Fruit fly (Drosophila melanogaster) whole organism, prepupa: Measurements from ENCODE around the gene Obp99b.

Experiments
- Blimp-1 ChIP-seq: fragments of 200-800 bp; sonication (Bioruptor generic); optimal IDR thresholded peaks from 3 replicates; lab custom pipeline; 2017; ENCODE audit warnings: missing biosample characterization, missing genetic modification characterization, mild to moderate bottlenecking, moderate library complexity, missing genetic modification reagents
- CG10631 ChIP-seq: fragments of 200-800 bp; sonication (Bioruptor generic); optimal IDR thresholded peaks from 2 replicates; lab custom pipeline; 2016; ENCODE audit warnings: missing biosample characterization, missing genetic modification characterization
- CG11294 ChIP-seq: fragments of 200-800 bp; sonication (Bioruptor generic); IDR thresholded peaks from 2 replicates; pipeline ENCODE4 v1.3.6; 2022; ENCODE audit warnings: missing biosample characterization, missing genetic modification characterization
- CG11762 ChIP-seq: fragments of 200-800 bp; sonication (Bioruptor generic); optimal IDR thresholded peaks from 3 replicates; lab custom pipeline; 2016; ENCODE audit warnings: missing biosample characterization, missing genetic modification characterization; ENCODE audit not compliant: insufficient read depth
- CG11902 ChIP-seq: fragments of 200-800 bp; sonication (Bioruptor generic); optimal IDR thresholded peaks from 3 replicates; lab custom pipeline; 2016; ENCODE audit warnings: missing biosample characterization, missing genetic modification characterization
- CG1621 ChIP-seq: fragments of 200-800 bp; sonication (Bioruptor generic); optimal IDR thresholded peaks from 3 replicates; lab custom pipeline; 2018; ENCODE audit warnings: missing biosample characterization, mild to moderate bottlenecking, missing genetic modification characterization
- CG3032 ChIP-seq: fragments of 200-800 bp; optimal IDR thresholded peaks from 2 replicates; lab custom pipeline; 2019; ENCODE audit warnings: missing biosample characterization, mild to moderate bottlenecking, missing genetic modification characterization, moderate library complexity
- CG31627 ChIP-seq: fragments of 200-800 bp; sonication (Bioruptor generic); optimal IDR thresholded peaks from 3 replicates; lab custom pipeline; 2016; ENCODE audit warnings: missing biosample characterization, missing genetic modification characterization
- CG32006 ChIP-seq: fragments of 200-800 bp; sonication (Bioruptor generic); optimal IDR thresholded peaks from 3 replicates; lab custom pipeline; 2017; ENCODE audit warnings: missing biosample characterization, mild to moderate bottlenecking, missing genetic modification characterization
- CG3919 ChIP-seq: fragments of 200-800 bp; sonication (Bioruptor generic); optimal IDR thresholded peaks from 3 replicates; lab custom pipeline; 2016; ENCODE audit warnings: missing biosample characterization, missing genetic modification characterization
- CG4318 ChIP-seq: fragments of 200-800 bp; sonication (Bioruptor generic); optimal IDR thresholded peaks from 3 replicates; lab custom pipeline; 2017; ENCODE audit warnings: missing biosample characterization, mild to moderate bottlenecking, missing genetic modification characterization
- CG6276 ChIP-seq: fragments of 200-800 bp; sonication (Bioruptor generic); optimal IDR thresholded peaks from 2 replicates; lab custom pipeline; 2017; ENCODE audit warnings: missing biosample characterization, mild to moderate bottlenecking, missing genetic modification characterization
- CG6792 ChIP-seq: fragments of 200-800 bp; sonication (Bioruptor generic); optimal IDR thresholded peaks from 3 replicates; lab custom pipeline; 2016; ENCODE audit warnings: missing biosample characterization, missing genetic modification characterization
- CG6854 ChIP-seq: fragments of 200-800 bp; sonication (Bioruptor generic); optimal IDR thresholded peaks from 2 replicates; lab custom pipeline; 2017; ENCODE audit warnings: missing biosample characterization, mild to moderate bottlenecking, missing genetic modification characterization
- CG8319 ChIP-seq: fragments of 200-800 bp; sonication (Bioruptor generic); optimal IDR thresholded peaks from 3 replicates; lab custom pipeline; 2016; ENCODE audit warnings: missing biosample characterization, missing genetic modification characterization
- CG9139 ChIP-seq: fragments of 200-800 bp; sonication (Bioruptor generic); optimal IDR thresholded peaks from 3 replicates; lab custom pipeline; 2017; ENCODE audit warnings: missing biosample characterization, mild to moderate bottlenecking, missing genetic modification characterization
- Eip75B ChIP-seq: fragments of 200-800 bp; sonication (Bioruptor generic); optimal IDR thresholded peaks from 3 replicates; lab custom pipeline; 2016; ENCODE audit warnings: missing biosample characterization, missing genetic modification characterization
- Eip78C ChIP-seq: fragments of 200-800 bp; sonication (Bioruptor generic); peaks from one replicate; lab custom pipeline; 2016; ENCODE audit warnings: missing biosample characterization, missing genetic modification characterization
- Eip93F ChIP-seq: fragments of 200-800 bp; sonication (Bioruptor generic); optimal IDR thresholded peaks from 2 replicates; lab custom pipeline; 2016; ENCODE audit warnings: missing biosample characterization, mild to moderate bottlenecking, missing genetic modification characterization
- Ets21C ChIP-seq: fragments of 200-800 bp; sonication (Bioruptor generic); optimal IDR thresholded peaks from 3 replicates; lab custom pipeline; 2016; ENCODE audit warnings: missing biosample characterization, missing genetic modification characterization
- Ets96B ChIP-seq: fragments of 200-800 bp; optimal IDR thresholded peaks from 2 replicates; lab custom pipeline; 2019; ENCODE audit warnings: missing biosample characterization, mild to moderate bottlenecking, missing genetic modification characterization, moderate library complexity
- Hr38 ChIP-seq: sonication (Bioruptor generic); optimal IDR thresholded peaks from 2 replicates; lab custom pipeline; 2016; ENCODE audit warnings: missing biosample characterization, missing genetic modification characterization
- Hr4 ChIP-seq: fragments of 200-800 bp; sonication (Bioruptor generic); optimal IDR thresholded peaks from 3 replicates; lab custom pipeline; 2016; ENCODE audit warnings: missing biosample characterization, missing genetic modification characterization
- Lpt ChIP-seq: fragments of 200-800 bp; sonication (Bioruptor generic); optimal IDR thresholded peaks from 3 replicates; lab custom pipeline; 2016; ENCODE audit warnings: missing biosample characterization, missing genetic modification characterization
- Met ChIP-seq: fragments of 200-800 bp; sonication (Bioruptor generic); optimal IDR thresholded peaks from 3 replicates; lab custom pipeline; 2016; ENCODE audit warnings: missing biosample characterization, missing genetic modification characterization
- OdsH ChIP-seq: fragments of 200-800 bp; sonication (Bioruptor generic); optimal IDR thresholded peaks from 3 replicates; lab custom pipeline; 2016; ENCODE audit warnings: missing biosample characterization, missing genetic modification characterization
- Smox ChIP-seq: fragments of 200-800 bp; sonication (Bioruptor generic); optimal IDR thresholded peaks from 3 replicates; lab custom pipeline; 2016; ENCODE audit warnings: missing biosample characterization, missing genetic modification characterization
- Sox102F ChIP-seq: fragments of 200-800 bp; sonication (Bioruptor generic); optimal IDR thresholded peaks from 2 replicates; lab custom pipeline; 2016; ENCODE audit warnings: missing biosample characterization, mild to moderate bottlenecking, missing genetic modification characterization
- Sox14 ChIP-seq: fragments of 200-800 bp; sonication (Bioruptor generic); optimal IDR thresholded peaks from 3 replicates; lab custom pipeline; 2016; ENCODE audit warnings: missing biosample characterization, missing genetic modification characterization
- Sox15 ChIP-seq: fragments of 200-800 bp; sonication (Bioruptor generic); optimal IDR thresholded peaks from 3 replicates; lab custom pipeline; 2016; ENCODE audit warnings: missing biosample characterization, missing genetic modification characterization
- achi ChIP-seq: fragments of 200-800 bp; sonication (Bioruptor generic); optimal IDR thresholded peaks from 3 replicates; lab custom pipeline; 2016; ENCODE audit warnings: missing biosample characterization, missing genetic modification characterization
- cyc ChIP-seq: fragments of 200-800 bp; sonication (Bioruptor generic); optimal IDR thresholded peaks from 3 replicates; lab custom pipeline; 2016; ENCODE audit warnings: missing biosample characterization, missing genetic modification characterization
- dac ChIP-seq: fragments of 200-800 bp; sonication (Bioruptor generic); optimal IDR thresholded peaks from 2 replicates; lab custom pipeline; 2017; ENCODE audit warnings: missing biosample characterization, mild to moderate bottlenecking, missing genetic modification characterization
- dsx ChIP-seq: fragments of 200-800 bp; optimal IDR thresholded peaks from 3 replicates; lab custom pipeline; 2019; ENCODE audit warnings: missing biosample characterization, mild to moderate bottlenecking, missing genetic modification characterization, moderate library complexity; ENCODE audit not compliant: poor library complexity, severe bottlenecking
- eg ChIP-seq: fragments of 200-800 bp; sonication (Bioruptor generic); IDR thresholded peaks from 3 replicates; pipeline ENCODE4 v1.3.6; 2022; ENCODE audit warnings: missing biosample characterization, missing genetic modification characterization
- esn ChIP-seq: fragments of 200-800 bp; sonication (Bioruptor generic); optimal IDR thresholded peaks from 2 replicates; lab custom pipeline; 2016; ENCODE audit warnings: missing biosample characterization, mild to moderate bottlenecking, missing genetic modification characterization, moderate library complexity
- fd59A ChIP-seq: fragments of 200-800 bp; sonication (Bioruptor generic); optimal IDR thresholded peaks from 2 replicates; lab custom pipeline; 2017; ENCODE audit warnings: missing biosample characterization, mild to moderate bottlenecking, missing genetic modification characterization, missing genetic modification reagents
- fd85E ChIP-seq: fragments of 200-800 bp; sonication (Bioruptor generic); optimal IDR thresholded peaks from 3 replicates; lab custom pipeline; 2016; ENCODE audit warnings: missing biosample characterization, missing genetic modification characterization
- fkh ChIP-seq: fragments of 200-800 bp; sonication (Bioruptor generic); optimal IDR thresholded peaks from 3 replicates; lab custom pipeline; 2017; ENCODE audit warnings: missing biosample characterization, mild to moderate bottlenecking, missing genetic modification characterization, moderate library complexity
- lz ChIP-seq: fragments of 200-800 bp; sonication (Bioruptor generic); optimal IDR thresholded peaks from 3 replicates; lab custom pipeline; 2016; ENCODE audit warnings: missing biosample characterization, missing genetic modification characterization
- pdm3 ChIP-seq: fragments of 200-800 bp; sonication (Bioruptor generic); optimal IDR thresholded peaks from 3 replicates; lab custom pipeline; 2016; ENCODE audit warnings: missing biosample characterization, missing genetic modification characterization
- salr ChIP-seq, 2 experiments: fragments of 200-800 bp; sonication (Bioruptor generic); optimal IDR thresholded peaks; 3 replicates each; lab custom pipeline; 2016 to 2018; ENCODE audit warnings: missing biosample characterization in 2 of 2, missing genetic modification characterization in 2 of 2, mild to moderate bottlenecking in 1 of 2
- spab ChIP-seq: fragments of 200-800 bp; sonication (Bioruptor generic); optimal IDR thresholded peaks from 2 replicates; lab custom pipeline; 2017; ENCODE audit warnings: missing biosample characterization, mild to moderate bottlenecking, missing genetic modification characterization, missing genetic modification reagents
- svp ChIP-seq: fragments of 200-800 bp; sonication (Bioruptor generic); peaks from one replicate; lab custom pipeline; 2016; ENCODE audit warnings: missing biosample characterization, missing genetic modification characterization
- topi ChIP-seq: fragments of 200-800 bp; sonication (Bioruptor generic); optimal IDR thresholded peaks from 3 replicates; lab custom pipeline; 2016; ENCODE audit warnings: missing biosample characterization, missing genetic modification characterization
- vri ChIP-seq: fragments of 200-800 bp; sonication (Bioruptor generic); optimal IDR thresholded peaks from 3 replicates; lab custom pipeline; 2016; ENCODE audit warnings: missing biosample characterization, mild to moderate bottlenecking, missing genetic modification characterization

The Obp99b gene

DNA sequence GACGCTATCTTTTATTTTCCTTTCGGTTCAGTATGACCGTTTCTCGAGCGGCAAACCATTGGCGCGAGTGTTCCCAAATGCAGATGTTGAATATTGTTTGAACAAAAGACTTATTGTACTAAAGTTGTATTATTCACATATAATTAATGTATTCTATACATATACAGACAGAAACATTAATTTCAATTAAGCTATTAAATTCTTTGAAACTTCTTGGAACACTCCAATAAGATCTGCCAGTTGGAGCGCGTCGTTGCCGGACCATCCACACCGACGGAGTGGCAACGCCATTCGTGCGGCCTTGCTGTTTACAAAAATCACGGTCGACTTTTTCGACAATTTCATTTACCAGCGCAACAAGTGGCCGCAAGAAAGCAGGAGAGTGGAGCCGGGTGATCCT is 28.4 kb upstream of the Obp99b start, which contains the start of the genes Wdr24 and IntS11 (continued):
- TF ChIP-seq CG32006 (peak; percentile 97), CG6276 (GFP tag; lab: Kevin White, UChicago) (no peak), CG11762 (peak; percentile 85), Lpt (peak; percentile 90), Sox15 (GFP tag; lab: Kevin White, UChicago) (peak; percentile 99), fkh (no peak), achi (GFP tag; lab: Kevin White, UChicago) (peak; percentile 89), Hr38 (peak; percentile 84), salr (GFP tag; optimal IDR thresholded peaks at IDR 0.05; lab: Kevin White, UChicago) (peak; percentile 82 to 94), Ets21C (peak; percentile 95), CG11902 (GFP tag; lab: Kevin White, UChicago) (peak; percentile 99), CG10631 (GFP tag; lab: Kevin White, UChicago) (peak; percentile 95), Ets96B (tag; lab: Kevin White, UChicago) (peak; percentile 93), CG11294 (GFP tag; lab: Robert Waterston, UW) (peak; percentile 98), fd85E (GFP tag; lab: Kevin White, UChicago) (no peak), CG9139 (no peak), Blimp-1 (peak; percentile 88), esn (GFP tag; lab: Kevin White, UChicago) (peak; percentile 95), lz (GFP tag; lab: Kevin White, UChicago) (peak; percentile 98), Sox102F (GFP tag; lab: Kevin White, UChicago) (no peak), CG3919 (GFP tag; lab: Kevin White, UChicago) (peak; percentile 95)

DNA sequence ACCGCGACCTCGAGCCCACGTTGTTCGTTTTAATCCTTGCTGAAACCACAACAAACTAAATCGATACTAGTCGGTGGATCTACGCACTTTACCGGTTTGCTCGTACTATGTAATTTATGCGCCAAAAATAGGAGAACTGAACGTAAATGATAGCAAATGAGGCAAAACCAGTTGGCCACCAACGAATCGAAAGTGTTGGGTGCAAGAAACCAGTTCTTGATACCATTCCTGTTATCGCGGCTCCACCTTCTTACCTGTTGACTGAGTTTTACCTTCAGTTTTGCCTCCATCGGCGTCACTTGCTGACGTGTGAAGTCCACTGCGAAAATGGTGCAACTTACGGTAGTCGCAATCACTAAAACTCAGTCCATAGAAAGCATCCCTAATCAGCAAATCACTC is 23.4 kb upstream of the Obp99b start:
- TF ChIP-seq Blimp-1 (peak; percentile 76), pdm3 (no peak), dsx (GFP tag; lab: Kevin White, UChicago) (peak; percentile 49), Eip78C (GFP tag; lab: Kevin White, UChicago) (peak; percentile 14), CG4318 (GFP tag; lab: Kevin White, UChicago) (no peak), lz (GFP tag; lab: Kevin White, UChicago) (no peak), Hr38 (no peak), OdsH (GFP tag; lab: Kevin White, UChicago) (no peak), CG8319 (no peak), Eip93F (GFP tag; lab: Kevin White, UChicago) (no peak), eg (GFP tag; lab: Robert Waterston, UW) (no peak), esn (GFP tag; lab: Kevin White, UChicago) (no peak), Sox102F (GFP tag; lab: Kevin White, UChicago) (no peak)
- TF ChIP-seq, all 60 proteins: peak for 3

DNA sequence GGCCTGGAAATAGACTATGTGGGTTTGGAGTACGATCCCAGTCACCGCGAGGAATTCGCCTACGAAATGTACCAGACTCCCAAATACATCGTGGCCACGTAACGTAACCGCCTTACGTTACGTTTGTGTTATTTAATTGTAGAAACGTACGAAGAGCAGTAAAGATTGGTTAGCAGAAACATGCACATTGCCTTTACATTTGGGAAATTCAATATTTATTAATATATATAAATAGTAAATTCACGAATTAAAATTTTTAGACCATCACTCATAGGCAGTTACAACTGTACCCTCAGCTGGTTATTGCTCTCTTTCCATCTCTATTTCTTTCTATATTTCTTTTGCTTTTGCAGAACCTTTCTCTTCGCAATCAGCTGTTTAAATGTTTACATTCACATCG is 21.2 kb upstream of the Obp99b start, which contains the start of gene Gnpnat:
TSS of gene Gnpnat (plus strand) at position 385 of the 400 bp plus-strand sequence.
- peak; percentile 21 for TF ChIP-seq cyc (GFP tag; lab: Kevin White, UChicago)
- peak; percentile 54 for TF ChIP-seq lz (GFP tag; lab: Kevin White, UChicago)
- peak; percentile 62 for TF ChIP-seq CG3919 (GFP tag; lab: Kevin White, UChicago)
- TF ChIP-seq Eip75B (GFP tag; lab: Kevin White, UChicago), result peak; percentile 63
- peak; percentile 47 for TF ChIP-seq Met (GFP tag; lab: Kevin White, UChicago)
- TF ChIP-seq spab (GFP tag; lab: Kevin White, UChicago), result peak; percentile 6
- peak; percentile 66 for TF ChIP-seq Ets96B (tag; lab: Kevin White, UChicago)
- peak; percentile 55 for TF ChIP-seq vri (GFP tag; lab: Kevin White, UChicago)
- no peak for TF ChIP-seq Hr38
- TF ChIP-seq CG6792, result peak; percentile 32
- TF ChIP-seq fkh, result no peak
- TF ChIP-seq esn (GFP tag; lab: Kevin White, UChicago), result peak; percentile 69
- TF ChIP-seq CG11294 (GFP tag; lab: Robert Waterston, UW), result no peak
- TF ChIP-seq CG3032 (tag; lab: Kevin White, UChicago), result peak; percentile 13
- TF ChIP-seq Blimp-1, result no peak
- peak; percentile 17 for TF ChIP-seq CG1621 (tag; lab: Kevin White, UChicago)
- TF ChIP-seq pdm3, result peak; percentile 15
- peak; percentile 12 for TF ChIP-seq CG4318 (GFP tag; lab: Kevin White, UChicago)
- peak; percentile 75 for TF ChIP-seq CG32006
- peak; percentile 63 for TF ChIP-seq CG6276 (GFP tag; lab: Kevin White, UChicago)
- TF ChIP-seq fd59A (GFP tag; lab: Kevin White, UChicago), result no peak
- peak; percentile 45 for TF ChIP-seq topi (GFP tag; lab: Kevin White, UChicago)
- no peak for TF ChIP-seq CG6854 (GFP tag; lab: Kevin White, UChicago)
- TF ChIP-seq svp (GFP tag; lab: Kevin White, UChicago), result peak; percentile 51
- peak; percentile 11 for TF ChIP-seq CG31627 (GFP tag; lab: Kevin White, UChicago)
- peak; percentile 38 for TF ChIP-seq Sox14 (GFP tag; lab: Kevin White, UChicago)
- peak; percentile 44 for TF ChIP-seq Smox (GFP tag; lab: Kevin White, UChicago)
- no peak for TF ChIP-seq Eip93F (GFP tag; lab: Kevin White, UChicago)
- no peak for TF ChIP-seq Sox15 (GFP tag; lab: Kevin White, UChicago)
- TF ChIP-seq dac (GFP tag; lab: Kevin White, UChicago), result peak; percentile 38
- peak; percentile 62 for TF ChIP-seq Hr4 (GFP tag; lab: Kevin White, UChicago)
- no peak for TF ChIP-seq salr (GFP tag; optimal IDR thresholded peaks at IDR 0.05; lab: Kevin White, UChicago)
